Worm (Caenorhabditis elegans): Measurements from ENCODE around the gene ZK1240.6.

- TF ChIP-seq ref-1 (GFP tag; conservative IDR thresholded peaks at IDR 0.05) (no peak), ztf-23 (GFP tag; IDR thresholded peaks at IDR 0.05) (no peak)
These were observed 33.3 kb downstream of the ZK1240.6 start for ce11 chrII:2289441-2289840.
